Worm (Caenorhabditis elegans) whole organism, young adult: ENCODE measurements around the gene T24C4.3.
"Not testable (repeated sequence)": the region's sequence is repeated elsewhere in the genome, so short reads cannot be mapped to it uniquely, and the experiment has no call there.

Source experiments
- F22D6.2 ChIP-seq: sonication (generic microtip); optimal IDR thresholded peaks from 2 replicates; lab custom pipeline; 2016; ENCODE audit warnings: mild to moderate bottlenecking, missing genetic modification characterization, missing compliant biosample characterization
- T26A5.8 ChIP-seq: sonication (generic microtip); optimal IDR thresholded peaks from 2 replicates; lab custom pipeline; 2016; ENCODE audit warnings: missing genetic modification characterization, missing compliant biosample characterization
- aptf-3 ChIP-seq: fragments of 200-800 bp; sonication (Bioruptor generic); IDR thresholded peaks from 2 replicates; pipeline ENCODE4 v1.3.6; 2022; ENCODE audit warnings: missing genetic modification characterization, missing compliant biosample characterization
- dox-1 ChIP-seq: fragments of 200-800 bp; sonication (Bioruptor generic); IDR thresholded peaks from 2 replicates; pipeline ENCODE4 v1.3.6; 2022; ENCODE audit warnings: missing genetic modification reagents, missing genetic modification characterization, missing compliant biosample characterization
- lag-1 ChIP-seq: fragments of 200-800 bp; sonication (Bioruptor generic); IDR thresholded peaks from 2 replicates; pipeline ENCODE4 v1.3.6; 2022; ENCODE audit warnings: missing genetic modification reagents, missing genetic modification characterization, missing compliant biosample characterization
- mes-4 ChIP-seq: sonication (generic microtip); optimal IDR thresholded peaks from 2 replicates; lab custom pipeline; 2016; ENCODE audit warnings: missing genotype, missing genetic modification characterization, missing compliant biosample characterization
- nhr-179 ChIP-seq: sonication (generic microtip); optimal IDR thresholded peaks from 2 replicates; lab custom pipeline; 2016; ENCODE audit warnings: mild to moderate bottlenecking, missing genetic modification characterization, missing compliant biosample characterization

- TF ChIP-seq lag-1 (GFP tag; lab: Robert Waterston, UW); mes-4 (tag; lab: Kevin White, UChicago); aptf-3; F22D6.2 (tag; lab: Kevin White, UChicago); T26A5.8; dox-1 (GFP tag; lab: Robert Waterston, UW); nhr-179: not testable (repeated sequence)
Observed at ce11 chrIII:912778-913177, 40.5 kb upstream of the T24C4.3 start.
